Worm (Caenorhabditis elegans) whole organism, late embryonic: Measurements from ENCODE around the gene T04C4.3.

Experiments used
- ets-4 ChIP-seq: sonication (generic microtip); optimal IDR thresholded peaks from 2 replicates; lab custom pipeline; 2016; ENCODE audit warnings: missing genetic modification characterization, missing compliant biosample characterization
- nfya-1 ChIP-seq: sonication (generic microtip); optimal IDR thresholded peaks from 2 replicates; lab custom pipeline; 2017; ENCODE audit warnings: missing genetic modification characterization, mild to moderate bottlenecking, missing compliant biosample characterization, antibody characterized with exemption, moderate library complexity

- no peak for TF ChIP-seq nfya-1 (tag; lab: Kevin White, UChicago)
- no peak for TF ChIP-seq ets-4 (tag; lab: Kevin White, UChicago)
Measured at ce11 chrIV:2228678-2229077, 12.0 kb upstream of the T04C4.3 start.
